Worm (Caenorhabditis elegans) whole organism, early embryonic: ENCODE results near the gene nhr-260.

ENCODE experiments used
- B0310.2 ChIP-seq: sonication (generic microtip); optimal IDR thresholded peaks from 2 replicates; lab custom pipeline; 2016; ENCODE audit warnings: mild to moderate bottlenecking, missing genetic modification characterization, missing compliant biosample characterization
- F13C5.2 ChIP-seq: sonication (generic microtip); optimal IDR thresholded peaks from 2 replicates; lab custom pipeline; 2017; ENCODE audit warnings: mild to moderate bottlenecking, missing genetic modification characterization, inconsistent platforms, missing compliant biosample characterization
- aly-1 ChIP-seq: sonication (generic microtip); optimal IDR thresholded peaks from 2 replicates; lab custom pipeline; 2016; ENCODE audit warnings: missing genetic modification characterization, missing compliant biosample characterization
- ama-1 ChIP-seq: fragments of 150-350 bp; optimal IDR thresholded peaks from 2 replicates; lab custom pipeline; 2014
- ceh-13 ChIP-seq: fragments of 200-800 bp; sonication (Bioruptor generic); optimal IDR thresholded peaks from 2 replicates; lab custom pipeline; 2018; ENCODE audit warnings: mild to moderate bottlenecking, missing genetic modification characterization, missing compliant biosample characterization
- ceh-36 ChIP-seq: sonication (generic microtip); optimal IDR thresholded peaks from 2 replicates; lab custom pipeline; 2016; ENCODE audit warnings: missing genetic modification characterization, inconsistent platforms, missing compliant biosample characterization
- ets-7 ChIP-seq: sonication (generic microtip); optimal IDR thresholded peaks from 2 replicates; lab custom pipeline; 2016; ENCODE audit warnings: missing genotype, missing genetic modification characterization, missing compliant biosample characterization
- flt-1 ChIP-seq: fragments of 200-800 bp; sonication (Bioruptor generic); IDR thresholded peaks from 2 replicates; pipeline ENCODE4 v1.3.6; 2022; ENCODE audit warnings: missing genetic modification characterization, missing compliant biosample characterization
- hmbx-1 ChIP-seq: sonication (generic microtip); optimal IDR thresholded peaks from 2 replicates; lab custom pipeline; 2016; ENCODE audit warnings: mild to moderate bottlenecking, missing genetic modification characterization, missing compliant biosample characterization
- hmg-4 ChIP-seq: fragments of 200-800 bp; sonication (Bioruptor generic); optimal IDR thresholded peaks from 2 replicates; lab custom pipeline; 2018; ENCODE audit warnings: mild to moderate bottlenecking, missing genetic modification characterization, missing compliant biosample characterization
- hnd-1 ChIP-seq: sonication (generic microtip); optimal IDR thresholded peaks from 2 replicates; lab custom pipeline; 2016; ENCODE audit warnings: missing genetic modification characterization, missing compliant biosample characterization
- pes-1 ChIP-seq: fragments of 200-800 bp; sonication (Bioruptor generic); IDR thresholded peaks from 2 replicates; pipeline ENCODE4 v1.3.6; 2022; ENCODE audit warnings: missing genetic modification reagents, missing genetic modification characterization, missing compliant biosample characterization
- scrt-1 ChIP-seq: fragments of 200-800 bp; sonication (Bioruptor generic); IDR thresholded peaks from 2 replicates; pipeline ENCODE4 v1.3.6; 2022; ENCODE audit warnings: missing genetic modification characterization, missing compliant biosample characterization
- sea-1 ChIP-seq: fragments of 200-800 bp; sonication (Bioruptor generic); conservative IDR thresholded peaks from 2 replicates; pipeline ENCODE4 v1.3.6; 2022; ENCODE audit warnings: missing genetic modification characterization, missing compliant biosample characterization
- tbx-11 ChIP-seq: fragments of 200-800 bp; sonication (Bioruptor generic); IDR thresholded peaks from 2 replicates; pipeline ENCODE4 v1.3.6; 2022; ENCODE audit warnings: missing genetic modification characterization, missing compliant biosample characterization
- tbx-37 ChIP-seq: fragments of 200-800 bp; sonication (Bioruptor generic); conservative IDR thresholded peaks from 2 replicates; pipeline ENCODE4 v1.3.6; 2022; ENCODE audit warnings: missing genetic modification reagents, missing genetic modification characterization, missing compliant biosample characterization
- tra-4 ChIP-seq: sonication (generic microtip); optimal IDR thresholded peaks from 2 replicates; lab custom pipeline; 2017; ENCODE audit warnings: missing genetic modification characterization, missing compliant biosample characterization

Gene nhr-260

ce11 chrV:1545694-1546093 is 34.3 kb upstream of the nhr-260 start, which contains the start of gene oac-32:
Gene oac-32, minus strand, starts transcription at chrV:1545783.
- TF ChIP-seq aly-1 (tag; lab: Kevin White, UChicago) (no peak), ama-1 (lab: Kevin White, UChicago) (no peak), ceh-36 (tag; lab: Kevin White, UChicago) (no peak), ets-7 (tag; lab: Kevin White, UChicago) (no peak), tra-4 (no peak), tbx-11 (GFP tag; lab: Robert Waterston, UW) (no peak)

ce11 chrV:1541786-1542185 is 30.3 kb upstream of the nhr-260 start, which contains the start of gene oac-31:
Gene oac-31, minus strand, starts transcription at chrV:1541886.
- TF ChIP-seq aly-1 (tag; lab: Kevin White, UChicago) (no peak), tbx-11 (GFP tag; lab: Robert Waterston, UW) (no peak), hnd-1 (tag; lab: Kevin White, UChicago) (no peak), ama-1 (lab: Kevin White, UChicago) (no peak), ceh-13 (GFP tag; lab: Kevin White, UChicago) (no peak), hmg-4 (GFP tag; lab: Kevin White, UChicago) (no peak), pes-1 (no peak), sea-1 (no peak), scrt-1 (GFP tag; lab: Robert Waterston, UW) (no peak), F13C5.2 (tag; lab: Kevin White, UChicago) (no peak), tbx-37 (GFP tag; lab: Robert Waterston, UW) (no peak), B0310.2 (no peak), ets-7 (tag; lab: Kevin White, UChicago) (no peak), tra-4 (no peak)

DNA sequence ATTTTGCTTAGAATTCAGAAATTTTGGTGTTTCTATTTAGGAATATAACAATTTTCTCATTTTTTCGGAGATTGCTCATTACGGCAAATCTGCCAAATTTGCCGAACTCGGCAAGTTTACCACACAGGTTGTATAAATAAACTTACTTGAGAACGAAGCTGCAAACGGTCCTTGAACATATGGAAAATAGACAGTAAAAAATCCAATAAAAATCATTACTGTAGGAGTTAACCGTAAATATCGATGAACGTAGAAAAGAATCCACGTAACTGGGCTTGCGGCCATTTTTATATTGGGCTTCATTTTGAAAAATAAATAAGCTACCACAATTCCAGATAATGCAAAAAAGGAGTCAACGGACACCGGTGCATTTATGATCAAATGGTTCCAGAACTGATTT is 28.8 kb upstream of the nhr-260 start:
- TF ChIP-seq hmg-4 (GFP tag; lab: Kevin White, UChicago) (no peak), pes-1 (no peak), ets-7 (tag; lab: Kevin White, UChicago) (no peak), tbx-37 (GFP tag; lab: Robert Waterston, UW) (no peak), aly-1 (tag; lab: Kevin White, UChicago) (no peak), tbx-11 (GFP tag; lab: Robert Waterston, UW) (no peak), tra-4 (no peak), flt-1 (GFP tag; lab: Robert Waterston, UW) (no peak), ama-1 (lab: Kevin White, UChicago) (no peak), F13C5.2 (tag; lab: Kevin White, UChicago) (no peak), hnd-1 (tag; lab: Kevin White, UChicago) (no peak), ceh-13 (GFP tag; lab: Kevin White, UChicago) (no peak), scrt-1 (GFP tag; lab: Robert Waterston, UW) (no peak), ceh-36 (tag; lab: Kevin White, UChicago) (no peak), B0310.2 (no peak), hmbx-1 (tag; lab: Kevin White, UChicago) (no peak), sea-1 (no peak)

DNA sequence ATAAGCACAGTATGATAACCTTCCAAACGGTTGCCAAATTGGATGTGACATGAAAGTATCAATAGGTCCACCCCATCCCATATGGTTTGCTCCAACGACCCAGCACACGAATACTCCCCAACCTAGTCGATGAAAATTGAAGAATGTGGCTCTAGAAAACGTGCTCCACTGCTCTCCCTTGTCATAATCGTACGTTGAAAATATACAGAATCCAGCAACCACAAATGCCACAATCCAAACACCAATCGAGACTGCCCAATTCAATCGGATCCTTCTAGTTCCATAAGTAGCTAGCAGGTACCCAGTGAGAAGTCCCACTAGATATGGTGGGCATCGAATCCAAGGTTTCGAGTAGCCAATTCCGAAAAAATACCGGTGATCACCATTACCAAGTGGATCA is 27.4 kb upstream of the nhr-260 start:
- TF ChIP-seq pes-1 (no peak), hmbx-1 (tag; lab: Kevin White, UChicago) (no peak), tbx-11 (GFP tag; lab: Robert Waterston, UW) (no peak), hnd-1 (tag; lab: Kevin White, UChicago) (no peak)

DNA sequence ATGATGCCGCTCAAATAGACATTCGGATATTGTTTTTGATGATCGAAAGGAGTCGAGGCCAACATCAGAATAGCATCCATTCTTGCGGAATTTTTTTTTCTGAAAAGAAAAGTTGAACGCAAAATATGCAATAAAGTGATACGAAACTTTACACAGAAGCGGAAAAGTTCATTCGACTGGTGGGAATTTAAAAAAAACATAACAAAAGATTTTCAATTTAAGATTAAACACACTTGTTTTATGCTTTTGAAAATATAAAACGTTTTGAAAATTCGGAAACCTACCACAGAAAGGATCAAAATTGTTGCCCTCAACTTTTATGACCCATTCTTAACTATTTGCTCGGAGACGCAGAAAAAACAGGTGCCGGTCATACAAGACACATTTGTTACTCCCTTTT is 25.5 kb upstream of the nhr-260 start, which contains the start of gene K02H11.9:
K02H11.9 (minus strand) TSS at position 101 of the 400 bp plus-strand sequence.
- TF ChIP-seq hnd-1 (tag; lab: Kevin White, UChicago) = no peak
- no peak for TF ChIP-seq ama-1 (lab: Kevin White, UChicago)
- TF ChIP-seq tbx-37 (GFP tag; lab: Robert Waterston, UW) = no peak
- no peak for TF ChIP-seq scrt-1 (GFP tag; lab: Robert Waterston, UW)
- no peak for TF ChIP-seq aly-1 (tag; lab: Kevin White, UChicago)
- no peak for TF ChIP-seq pes-1
- no peak for TF ChIP-seq hmbx-1 (tag; lab: Kevin White, UChicago)
- TF ChIP-seq hmg-4 (GFP tag; lab: Kevin White, UChicago) = no peak
- TF ChIP-seq tbx-11 (GFP tag; lab: Robert Waterston, UW) = no peak

DNA sequence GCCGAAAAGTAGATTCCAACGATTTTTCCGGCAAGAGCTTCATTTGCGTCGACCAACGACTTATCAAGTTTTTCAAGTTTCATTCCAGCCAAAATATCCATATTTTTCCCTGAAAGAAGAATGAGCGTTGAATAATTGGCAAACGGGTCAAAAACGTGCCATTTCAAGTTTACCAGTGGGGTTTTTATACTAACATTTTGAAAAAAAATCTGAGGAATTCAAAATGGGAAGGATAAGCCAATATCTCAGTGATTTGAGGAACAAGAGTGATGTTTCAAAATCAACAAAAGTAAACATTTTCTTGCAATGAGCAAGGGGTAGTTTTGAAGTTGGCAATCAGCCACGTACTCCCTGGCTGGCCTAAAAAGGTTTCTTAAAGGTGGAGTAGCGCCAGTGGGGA is 22.9 kb upstream of the nhr-260 start, which contains the start of gene trx-5:
trx-5 (minus strand) TSS at position 101 of the 400 bp plus-strand sequence.
- no peak for TF ChIP-seq ets-7 (tag; lab: Kevin White, UChicago)
- no peak for TF ChIP-seq flt-1 (GFP tag; lab: Robert Waterston, UW)
- no peak for TF ChIP-seq hnd-1 (tag; lab: Kevin White, UChicago)
- TF ChIP-seq hmbx-1 (tag; lab: Kevin White, UChicago) = no peak
- no peak for TF ChIP-seq ama-1 (lab: Kevin White, UChicago)
- TF ChIP-seq F13C5.2 (tag; lab: Kevin White, UChicago) = no peak
- TF ChIP-seq tbx-11 (GFP tag; lab: Robert Waterston, UW) = no peak
- no peak for TF ChIP-seq tbx-37 (GFP tag; lab: Robert Waterston, UW)
- no peak for TF ChIP-seq hmg-4 (GFP tag; lab: Kevin White, UChicago)
- no peak for TF ChIP-seq ceh-36 (tag; lab: Kevin White, UChicago)
- TF ChIP-seq sea-1 = no peak
- TF ChIP-seq B0310.2 = no peak
- no peak for TF ChIP-seq aly-1 (tag; lab: Kevin White, UChicago)
- TF ChIP-seq tra-4 = no peak
- TF ChIP-seq pes-1 = no peak
- no peak for TF ChIP-seq scrt-1 (GFP tag; lab: Robert Waterston, UW)
- TF ChIP-seq ceh-13 (GFP tag; lab: Kevin White, UChicago) = no peak

DNA sequence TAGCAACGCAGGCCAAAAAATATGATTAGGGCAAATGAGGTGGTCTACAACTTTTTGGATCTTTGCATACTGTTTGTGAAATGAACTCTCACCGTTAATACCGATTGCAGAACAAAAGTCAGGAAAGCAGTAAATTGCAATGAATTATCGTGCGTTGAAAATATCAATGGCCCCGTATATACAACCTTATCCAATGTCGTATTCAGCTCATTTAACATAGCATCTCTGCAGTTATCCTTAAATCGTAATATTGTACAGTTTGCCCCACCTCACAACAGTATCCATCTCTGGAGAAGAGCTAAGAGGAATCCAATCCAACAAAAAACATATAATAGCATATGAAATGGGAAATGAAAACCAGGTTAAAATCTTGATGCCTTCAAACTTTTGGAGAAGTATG is 21.0 kb upstream of the nhr-260 start:
- TF ChIP-seq flt-1 (GFP tag; lab: Robert Waterston, UW) (no peak), ceh-36 (tag; lab: Kevin White, UChicago) (no peak), ama-1 (lab: Kevin White, UChicago) (no peak), F13C5.2 (tag; lab: Kevin White, UChicago) (no peak), hnd-1 (tag; lab: Kevin White, UChicago) (no peak), hmbx-1 (tag; lab: Kevin White, UChicago) (no peak)
